Fruit fly (Drosophila melanogaster): ENCODE data around the gene CG43317.

The CG43317 gene

dm6 chr3R:15875611-15876010 is 41.4 kb upstream of the CG43317 start, which contains the start of gene CG31183:
CG31183 (minus strand) TSS chr3R:15875939.
- TF ChIP-seq CG11247 (GFP tag; IDR thresholded peaks at IDR 0.05), result 0 out of 2 replicates have a peak, but pooled peaks have one; percentile 12
- no peak for TF ChIP-seq CG11695 (GFP tag; IDR thresholded peaks at IDR 0.05)
- no peak for TF ChIP-seq Ets65A (GFP tag)
- 0 out of 2 replicates have a peak, but pooled peaks have one; percentile 30 for TF ChIP-seq sob (GFP tag; IDR thresholded peaks at IDR 0.05)
- TF ChIP-seq Adf1 (GFP tag; IDR thresholded peaks at IDR 0.05), result peak; percentile 97
- 0 out of 3 replicates have a peak, but pooled peaks have one; percentile 13 for TF ChIP-seq gce (GFP tag; IDR thresholded peaks at IDR 0.05)
- no peak for TF ChIP-seq cas (GFP tag; IDR thresholded peaks at IDR 0.05)
- no peak for TF ChIP-seq emc (GFP tag; optimal IDR thresholded peaks at IDR 0.05)
- TF ChIP-seq pnt (GFP tag; optimal IDR thresholded peaks at IDR 0.05), result no peak
- no peak for TF ChIP-seq CG14050 (GFP tag; IDR thresholded peaks at IDR 0.05)
- TF ChIP-seq chinmo (GFP tag; IDR thresholded peaks at IDR 0.05; ENCODE audit: partially characterized antibody), result 0 out of 4 replicates have a peak, but pooled peaks have one; percentile 60
- 0 out of 3 replicates have a peak, but pooled peaks have one; percentile 43 for TF ChIP-seq CG6175 (GFP tag; IDR thresholded peaks at IDR 0.05)
- TF ChIP-seq CG16815 (GFP tag; optimal IDR thresholded peaks at IDR 0.05), result no peak
- no peak for TF ChIP-seq kni (GFP tag; optimal IDR thresholded peaks at IDR 0.05)
- TF ChIP-seq Deaf1 (tag; optimal IDR thresholded peaks at IDR 0.05), result peak; percentile 90
- TF ChIP-seq chn (GFP tag; optimal IDR thresholded peaks at IDR 0.05), result no peak
- no peak for TF ChIP-seq CG2202 (tag; optimal IDR thresholded peaks at IDR 0.05)
- TF ChIP-seq nom (GFP tag; optimal IDR thresholded peaks at IDR 0.05), result no peak
- TF ChIP-seq CG18619 (GFP tag; optimal IDR thresholded peaks at IDR 0.05), result no peak
- no peak for TF ChIP-seq CG12236 (GFP tag; optimal IDR thresholded peaks at IDR 0.05)
- TF ChIP-seq dimm (GFP tag; IDR thresholded peaks at IDR 0.05), result no peak
- no peak for TF ChIP-seq Opbp (GFP tag; IDR thresholded peaks at IDR 0.05; ENCODE audit: partially characterized antibody)
- no peak for TF ChIP-seq nerfin-1 (tag; optimal IDR thresholded peaks at IDR 0.05)
- TF ChIP-seq stc (GFP tag; IDR thresholded peaks at IDR 0.05), result no peak
- no peak for TF ChIP-seq Taf1 (GFP tag; IDR thresholded peaks at IDR 0.05)
- TF ChIP-seq yki (optimal IDR thresholded peaks at IDR 0.05), result no peak
- TF ChIP-seq CG5180 (GFP tag; optimal IDR thresholded peaks at IDR 0.05), result peak; percentile 22

dm6 chr3R:15872829-15873440 is 38.7 kb upstream of the CG43317 start:
- TF ChIP-seq chinmo (GFP tag; IDR thresholded peaks at IDR 0.05; ENCODE audit: partially characterized antibody) (0 out of 4 replicates have a peak, but pooled peaks have one; percentile 18), exex (tag; optimal IDR thresholded peaks at IDR 0.05) (no peak), CG1647 (GFP tag; optimal IDR thresholded peaks at IDR 0.05) (no peak), CG1233 (GFP tag; optimal IDR thresholded peaks at IDR 0.05) (no peak), Awh (GFP tag; IDR thresholded peaks at IDR 0.05) (peak; percentile 77), CG12769 (tag; optimal IDR thresholded peaks at IDR 0.05) (peak; percentile 13), sd (tag; optimal IDR thresholded peaks at IDR 0.05) (peak; percentile 94), run (tag; optimal IDR thresholded peaks at IDR 0.05) (peak; percentile 34), gro (GFP tag; optimal IDR thresholded peaks at IDR 0.05) (peak; percentile 67), Vsx1 (GFP tag; optimal IDR thresholded peaks at IDR 0.05) (peak; percentile 22), oc (tag; optimal IDR thresholded peaks at IDR 0.05) (peak; percentile 56)

dm6 chr3R:15859896-15860295 is 25.7 kb upstream of the CG43317 start, which contains the start of gene CG9632:
CG9632 (plus strand) TSS chr3R:15860196.
- TF ChIP-seq lola (GFP tag; optimal IDR thresholded peaks at IDR 0.05), result no peak
- TF ChIP-seq trh (GFP tag; optimal IDR thresholded peaks at IDR 0.05), result no peak
- TF ChIP-seq Fer2 (tag; optimal IDR thresholded peaks at IDR 0.05), result no peak
- TF ChIP-seq CG1529 (GFP tag; optimal IDR thresholded peaks at IDR 0.05), result no peak
- no peak for TF ChIP-seq chm (GFP tag; IDR thresholded peaks at IDR 0.05)
- TF ChIP-seq wdn (GFP tag; IDR thresholded peaks at IDR 0.05), result no peak
- TF ChIP-seq bcd (GFP tag; optimal IDR thresholded peaks at IDR 0.05), result no peak

Measured in whole organism, embryonic.